Fruit fly (Drosophila melanogaster): Measurements from ENCODE around the gene Crtc.

Gene Crtc

DNA sequence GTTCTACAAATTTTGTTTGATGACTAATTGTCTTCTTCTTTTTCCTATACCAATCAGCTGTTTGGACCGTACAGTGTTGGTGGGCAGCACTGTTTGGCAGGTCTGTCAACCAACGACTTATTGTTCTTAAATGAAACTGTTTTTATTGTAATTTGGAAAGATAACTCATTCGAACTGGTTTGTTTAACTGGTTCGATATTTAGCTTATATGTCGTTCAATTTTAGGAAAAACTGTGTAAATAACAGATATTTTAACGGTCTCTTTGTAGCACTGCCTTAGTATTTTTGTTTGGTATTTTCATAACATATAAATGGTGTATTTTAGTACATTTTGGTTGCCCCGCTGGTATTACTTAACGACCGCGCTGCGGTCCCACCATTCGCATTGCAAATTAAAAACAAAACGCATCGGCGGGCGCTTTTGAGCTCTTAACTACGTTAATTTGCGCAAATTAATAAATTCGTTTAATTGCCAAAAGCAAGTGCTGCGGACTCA lies 47.5 kb downstream of the Crtc start, which contains the start of the genes Vps60 and anchor:
Vps60 (minus strand) TSS at position 175 of the 496 bp plus-strand sequence.
anchor (plus strand) TSS at position 374 of the 496 bp plus-strand sequence.
- TF ChIP-seq rn (GFP tag; IDR thresholded peaks at IDR 0.05): no peak
- TF ChIP-seq CG12605 (GFP tag; IDR thresholded peaks at IDR 0.05): 0 out of 2 replicates have a peak, but pooled peaks have one; percentile 15
- TF ChIP-seq CG15710 (tag; optimal IDR thresholded peaks at IDR 0.05): peak; percentile 24
- TF ChIP-seq Pif1B (GFP tag; optimal IDR thresholded peaks at IDR 0.05): peak; percentile 32
- peak; percentile 10; the same call in 1 of the 2 replicates for TF ChIP-seq CG32121 (GFP tag; IDR thresholded peaks at IDR 0.05)
- TF ChIP-seq CG17806 (tag; optimal IDR thresholded peaks at IDR 0.05): peak; percentile 11
- TF ChIP-seq EcR (GFP tag; optimal IDR thresholded peaks at IDR 0.05): peak; percentile 41
- TF ChIP-seq Snoo (tag; optimal IDR thresholded peaks at IDR 0.05): peak; percentile 43
- TF ChIP-seq CG13204 (GFP tag; optimal IDR thresholded peaks at IDR 0.05): no peak
- no peak for TF ChIP-seq CG8301 (tag; optimal IDR thresholded peaks at IDR 0.05)
- no peak; the same call in 2 of the 3 replicates for TF ChIP-seq CG4496 (GFP tag; IDR thresholded peaks at IDR 0.05)
- TF ChIP-seq CG34367 (tag; optimal IDR thresholded peaks at IDR 0.05): no peak
- TF ChIP-seq CG8159 (tag; optimal IDR thresholded peaks at IDR 0.05): peak; percentile 19
- TF ChIP-seq Ets98B (GFP tag; IDR thresholded peaks at IDR 0.05): no peak
- TF ChIP-seq fd96Ca (GFP tag; IDR thresholded peaks at IDR 0.05): no peak
- TF ChIP-seq CG10348 (GFP tag; IDR thresholded peaks at IDR 0.05): no peak
- no peak for TF ChIP-seq Pif1A (GFP tag; optimal IDR thresholded peaks at IDR 0.05)
- TF ChIP-seq CG9948 (tag; optimal IDR thresholded peaks at IDR 0.05): no peak
- TF ChIP-seq gl (tag; optimal IDR thresholded peaks at IDR 0.05): no peak
- TF ChIP-seq D1 (tag; optimal IDR thresholded peaks at IDR 0.05): no peak
- TF ChIP-seq CG14655 (GFP tag; optimal IDR thresholded peaks at IDR 0.05): no peak

DNA sequence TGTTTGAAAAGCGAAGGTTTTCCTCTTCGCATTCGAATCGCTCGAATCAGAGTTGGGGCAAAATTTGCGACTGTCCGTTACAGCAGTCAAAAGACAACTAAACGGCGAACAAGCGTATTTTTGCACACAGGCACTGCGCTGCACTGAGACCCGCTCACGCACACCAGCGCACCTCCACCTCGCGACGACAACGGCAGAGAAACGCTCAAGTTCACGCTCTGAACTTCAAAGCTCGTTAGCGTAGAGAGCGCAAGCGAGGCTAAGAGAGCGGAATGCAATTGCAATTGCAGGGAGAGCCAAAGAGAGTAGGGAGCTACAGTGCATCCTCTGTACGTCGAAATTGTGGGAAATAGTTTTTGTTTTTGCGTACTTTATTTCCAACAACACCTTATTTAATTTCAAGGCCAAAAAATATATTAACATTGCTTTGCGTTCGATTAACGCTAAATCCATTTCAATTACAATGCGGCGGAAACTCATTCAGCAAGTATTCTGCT lies 49.8 kb downstream of the Crtc start, which contains the start of gene Eip74EF:
Eip74EF (minus strand) TSS at position 117 of the 497 bp plus-strand sequence.
- peak; percentile 28 for TF ChIP-seq CG34367 (tag; optimal IDR thresholded peaks at IDR 0.05)
- peak; percentile 59 for TF ChIP-seq D1 (tag; optimal IDR thresholded peaks at IDR 0.05)
- peak; percentile 54 for TF ChIP-seq Pif1A (GFP tag; optimal IDR thresholded peaks at IDR 0.05)
- peak; percentile 61 for TF ChIP-seq Snoo (tag; optimal IDR thresholded peaks at IDR 0.05)
- TF ChIP-seq CG8159 (tag; optimal IDR thresholded peaks at IDR 0.05): peak; percentile 33
- peak; percentile 58 for TF ChIP-seq rn (GFP tag; IDR thresholded peaks at IDR 0.05)
- peak; percentile 60 for TF ChIP-seq CG14655 (GFP tag; optimal IDR thresholded peaks at IDR 0.05)
- peak; percentile 85; the same call in 1 of the 2 replicates for TF ChIP-seq Ets98B (GFP tag; IDR thresholded peaks at IDR 0.05)
- TF ChIP-seq CG4496 (GFP tag; IDR thresholded peaks at IDR 0.05): peak; percentile 88
- no peak for TF ChIP-seq CG10348 (GFP tag; IDR thresholded peaks at IDR 0.05)
- TF ChIP-seq gl (tag; optimal IDR thresholded peaks at IDR 0.05): peak; percentile 42
- TF ChIP-seq CG13204 (GFP tag; optimal IDR thresholded peaks at IDR 0.05): peak; percentile 87
- TF ChIP-seq Pif1B (GFP tag; optimal IDR thresholded peaks at IDR 0.05): peak; percentile 72
- TF ChIP-seq CG8301 (tag; optimal IDR thresholded peaks at IDR 0.05): peak; percentile 69
- no peak; the same call in 2 of the 3 replicates for TF ChIP-seq fd96Ca (GFP tag; IDR thresholded peaks at IDR 0.05)
- TF ChIP-seq EcR (GFP tag; optimal IDR thresholded peaks at IDR 0.05): peak; percentile 87
- peak; percentile 85 for TF ChIP-seq CG12605 (GFP tag; IDR thresholded peaks at IDR 0.05)
- peak; percentile 36 for TF ChIP-seq CG9948 (tag; optimal IDR thresholded peaks at IDR 0.05)
- peak; percentile 78 for TF ChIP-seq CG32121 (GFP tag; IDR thresholded peaks at IDR 0.05)
- peak; percentile 53 for TF ChIP-seq CG15710 (tag; optimal IDR thresholded peaks at IDR 0.05)
- peak; percentile 46 for TF ChIP-seq CG17806 (tag; optimal IDR thresholded peaks at IDR 0.05)

DNA sequence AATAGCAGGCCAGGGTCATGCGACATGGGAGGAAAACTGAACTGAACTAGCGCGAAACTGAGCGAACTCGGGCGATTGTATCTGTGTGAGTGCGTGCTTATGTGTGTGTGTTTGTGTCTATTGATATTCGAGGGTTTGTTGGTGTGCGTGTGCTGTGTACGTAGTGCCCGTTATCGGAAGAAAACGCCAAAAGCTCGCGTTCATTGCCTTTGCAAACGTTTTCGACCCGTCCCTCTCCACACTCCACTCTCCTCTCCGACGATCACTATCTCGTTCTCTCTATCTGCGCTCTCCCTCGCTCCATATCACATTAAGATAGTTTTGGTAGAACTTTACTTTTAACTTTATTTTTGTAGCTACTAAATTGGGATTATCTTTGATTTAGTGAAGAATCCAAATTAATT lies 52.2 kb downstream of the Crtc start:
- no peak for TF ChIP-seq CG15710 (tag; optimal IDR thresholded peaks at IDR 0.05)
- no peak for TF ChIP-seq fd96Ca (GFP tag; IDR thresholded peaks at IDR 0.05)
- no peak for TF ChIP-seq CG8159 (tag; optimal IDR thresholded peaks at IDR 0.05)
- TF ChIP-seq EcR (GFP tag; optimal IDR thresholded peaks at IDR 0.05): no peak
- TF ChIP-seq CG14655 (GFP tag; optimal IDR thresholded peaks at IDR 0.05): no peak
- TF ChIP-seq CG13204 (GFP tag; optimal IDR thresholded peaks at IDR 0.05): no peak
- no peak for TF ChIP-seq gl (tag; optimal IDR thresholded peaks at IDR 0.05)
- no peak for TF ChIP-seq CG4496 (GFP tag; IDR thresholded peaks at IDR 0.05)
- no peak for TF ChIP-seq Ets98B (GFP tag; IDR thresholded peaks at IDR 0.05)
- TF ChIP-seq CG8301 (tag; optimal IDR thresholded peaks at IDR 0.05): no peak
- TF ChIP-seq Pif1B (GFP tag; optimal IDR thresholded peaks at IDR 0.05): no peak
- no peak for TF ChIP-seq CG12605 (GFP tag; IDR thresholded peaks at IDR 0.05)
- no peak for TF ChIP-seq rn (GFP tag; IDR thresholded peaks at IDR 0.05)
- TF ChIP-seq CG32121 (GFP tag; IDR thresholded peaks at IDR 0.05): no peak
- TF ChIP-seq CG10348 (GFP tag; IDR thresholded peaks at IDR 0.05): no peak
- no peak for TF ChIP-seq CG9948 (tag; optimal IDR thresholded peaks at IDR 0.05)
- TF ChIP-seq Snoo (tag; optimal IDR thresholded peaks at IDR 0.05): no peak
- TF ChIP-seq Pif1A (GFP tag; optimal IDR thresholded peaks at IDR 0.05): no peak
- TF ChIP-seq D1 (tag; optimal IDR thresholded peaks at IDR 0.05): no peak

DNA sequence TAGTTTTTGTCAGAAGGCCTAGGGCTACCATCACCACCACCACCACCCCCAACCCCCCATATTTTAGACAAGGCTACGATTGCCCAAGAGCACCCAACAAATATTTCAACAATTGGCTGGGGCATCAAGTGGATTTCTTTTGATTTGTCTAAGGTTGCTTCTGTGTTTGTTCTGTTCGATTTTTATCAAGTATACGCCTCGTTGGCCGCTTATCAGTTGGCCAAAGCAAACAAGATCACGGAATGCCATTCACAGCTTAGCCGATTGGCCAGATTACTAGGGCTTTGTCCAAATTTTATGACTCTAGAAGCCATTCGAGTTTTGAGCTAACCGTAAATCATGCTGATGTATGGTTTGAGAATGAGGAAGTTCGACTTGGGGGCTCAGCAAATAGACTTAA lies 53.2 kb downstream of the Crtc start:
- no peak for TF ChIP-seq CG8301 (tag; optimal IDR thresholded peaks at IDR 0.05)
- TF ChIP-seq Ets98B (GFP tag; IDR thresholded peaks at IDR 0.05): no peak
- no peak for TF ChIP-seq CG14655 (GFP tag; optimal IDR thresholded peaks at IDR 0.05)
- no peak for TF ChIP-seq CG13204 (GFP tag; optimal IDR thresholded peaks at IDR 0.05)
- TF ChIP-seq CG4496 (GFP tag; IDR thresholded peaks at IDR 0.05): no peak
- no peak for TF ChIP-seq CG9948 (tag; optimal IDR thresholded peaks at IDR 0.05)
- TF ChIP-seq CG8159 (tag; optimal IDR thresholded peaks at IDR 0.05): no peak
- no peak for TF ChIP-seq CG17806 (tag; optimal IDR thresholded peaks at IDR 0.05)

DNA sequence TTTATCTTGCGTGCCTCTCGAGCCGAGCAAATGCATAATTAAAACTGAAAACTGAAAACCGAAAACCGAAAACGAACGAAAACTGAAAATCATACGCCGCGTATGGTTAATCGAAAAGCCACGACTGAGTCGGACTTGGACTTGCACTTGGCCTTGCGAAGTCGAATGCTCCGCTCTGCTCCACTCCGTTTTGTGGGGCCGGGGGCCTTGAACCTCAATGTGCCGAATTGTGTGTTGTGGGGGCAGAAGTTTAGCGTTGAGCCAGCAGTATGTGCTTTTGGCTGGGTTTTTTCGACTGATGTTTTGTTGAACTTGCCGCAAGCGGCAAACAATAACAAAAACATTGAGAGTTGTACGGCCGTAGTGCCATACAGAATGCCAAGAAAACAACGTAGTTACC lies 53.7 kb downstream of the Crtc start:
- TF ChIP-seq CG8159 (tag; optimal IDR thresholded peaks at IDR 0.05) (no peak), CG15710 (tag; optimal IDR thresholded peaks at IDR 0.05) (no peak), Snoo (tag; optimal IDR thresholded peaks at IDR 0.05) (no peak), EcR (GFP tag; optimal IDR thresholded peaks at IDR 0.05) (no peak), gl (tag; optimal IDR thresholded peaks at IDR 0.05) (no peak), Ets98B (GFP tag; IDR thresholded peaks at IDR 0.05) (no peak), CG34367 (tag; optimal IDR thresholded peaks at IDR 0.05) (no peak), Pif1B (GFP tag; optimal IDR thresholded peaks at IDR 0.05) (no peak), CG4496 (GFP tag; IDR thresholded peaks at IDR 0.05) (no peak), fd96Ca (GFP tag; IDR thresholded peaks at IDR 0.05) (no peak), CG17806 (tag; optimal IDR thresholded peaks at IDR 0.05) (no peak), CG14655 (GFP tag; optimal IDR thresholded peaks at IDR 0.05) (no peak)
